Worm (Caenorhabditis elegans) whole organism, L3 larva: ENCODE measurements around the gene F32D8.12.

Experiments
- R02D3.7 ChIP-seq: fragments of 150-350 bp; optimal IDR thresholded peaks from 2 replicates; lab custom pipeline; 2014; ENCODE audit warnings: missing biosample characterization, missing genetic modification characterization
- ZK546.5 ChIP-seq: sonication (generic microtip); optimal IDR thresholded peaks from 2 replicates; lab custom pipeline; 2017; ENCODE audit warnings: missing biosample characterization, missing genetic modification characterization
- aly-2 ChIP-seq: fragments of 150-350 bp; optimal IDR thresholded peaks from 2 replicates; lab custom pipeline; 2014; ENCODE audit warnings: missing biosample characterization, missing genetic modification characterization
- ceh-16 ChIP-seq: sonication (generic microtip); optimal IDR thresholded peaks from 2 replicates; lab custom pipeline; 2017; ENCODE audit warnings: missing biosample characterization, missing genetic modification characterization
- ceh-28 ChIP-seq: fragments of 150-350 bp; optimal IDR thresholded peaks from 2 replicates; lab custom pipeline; 2014; ENCODE audit warnings: missing biosample characterization, missing genetic modification reagents, missing genetic modification characterization
- ceh-82 ChIP-seq: fragments of 150-350 bp; optimal IDR thresholded peaks from 2 replicates; lab custom pipeline; 2014; ENCODE audit warnings: missing biosample characterization, missing genetic modification characterization
- ceh-9 ChIP-seq: sonication (generic microtip); optimal IDR thresholded peaks from 2 replicates; lab custom pipeline; 2018; ENCODE audit warnings: missing biosample characterization, missing genetic modification characterization
- daf-12 ChIP-seq: fragments of 150-350 bp; optimal IDR thresholded peaks from 2 replicates; lab custom pipeline; 2014; ENCODE audit warnings: missing biosample characterization, missing genetic modification reagents, missing genetic modification characterization
- egl-5 ChIP-seq: fragments of 150-350 bp; optimal IDR thresholded peaks from 2 replicates; lab custom pipeline; 2017; ENCODE audit warnings: missing biosample characterization, missing genetic modification reagents, missing genetic modification characterization, inconsistent platforms
- elt-1 ChIP-seq: fragments of 150-350 bp; optimal IDR thresholded peaks from 2 replicates; lab custom pipeline; 2014; ENCODE audit warnings: missing biosample characterization, missing genetic modification characterization
- elt-2 ChIP-seq: sonication (generic microtip); optimal IDR thresholded peaks from 2 replicates; lab custom pipeline; 2016; ENCODE audit warnings: missing genetic modification reagents, mild to moderate bottlenecking, missing genetic modification characterization, missing compliant biosample characterization
- elt-3 ChIP-seq, 3 experiments: fragments of 150-350 bp in 1 of 3; sonication (generic microtip) in 2 of 3; optimal IDR thresholded peaks; 2 replicates in 2 of 3; 4 replicates in 1 of 3; lab custom pipeline; 2014 to 2017; ENCODE audit warnings: missing biosample characterization in 3 of 3, missing genetic modification characterization in 3 of 3
- fkh-10 ChIP-seq: sonication (generic microtip); optimal IDR thresholded peaks from 2 replicates; lab custom pipeline; 2017; ENCODE audit warnings: missing biosample characterization, missing genetic modification reagents, missing genetic modification characterization
- fkh-2 ChIP-seq: fragments of 150-350 bp; optimal IDR thresholded peaks from 2 replicates; lab custom pipeline; 2014; ENCODE audit warnings: missing biosample characterization, missing genetic modification reagents, missing genetic modification characterization
- fos-1 ChIP-seq: fragments of 150-350 bp; optimal IDR thresholded peaks from 2 replicates; lab custom pipeline; 2014; ENCODE audit warnings: missing biosample characterization, missing genetic modification characterization
- hmg-11 ChIP-seq: sonication (generic microtip); optimal IDR thresholded peaks from 2 replicates; lab custom pipeline; 2016; ENCODE audit warnings: missing genetic modification characterization, missing compliant biosample characterization
- jun-1 ChIP-seq: fragments of 150-350 bp; optimal IDR thresholded peaks from 2 replicates; lab custom pipeline; 2014; ENCODE audit warnings: missing biosample characterization, missing genetic modification reagents, missing genetic modification characterization
- lin-39 ChIP-seq: fragments of 150-350 bp; optimal IDR thresholded peaks from 2 replicates; lab custom pipeline; 2018; ENCODE audit warnings: missing biosample characterization, missing genetic modification reagents, missing genetic modification characterization
- mdl-1 ChIP-seq: fragments of 150-350 bp; optimal IDR thresholded peaks from 2 replicates; lab custom pipeline; 2014; ENCODE audit warnings: missing biosample characterization, missing genetic modification characterization
- mml-1 ChIP-seq: fragments of 150-350 bp; sonication (generic microtip); optimal IDR thresholded peaks from 3 replicates; lab custom pipeline; 2014; ENCODE audit warnings: missing biosample characterization, missing genetic modification characterization
- nfya-1 ChIP-seq: sonication (generic microtip); optimal IDR thresholded peaks from 2 replicates; lab custom pipeline; 2017; ENCODE audit warnings: missing genetic modification characterization, mild to moderate bottlenecking, missing compliant biosample characterization, antibody characterized with exemption, moderate library complexity; ENCODE audit not compliant: insufficient read depth
- nhr-12 ChIP-seq: fragments of 150-350 bp; optimal IDR thresholded peaks from 2 replicates; lab custom pipeline; 2014; ENCODE audit warnings: missing biosample characterization, missing genetic modification characterization
- nhr-23 ChIP-seq: fragments of 150-350 bp; optimal IDR thresholded peaks from 2 replicates; lab custom pipeline; 2014; ENCODE audit warnings: missing biosample characterization, missing genetic modification reagents, missing genetic modification characterization
- nhr-25 ChIP-seq: sonication (generic microtip); optimal IDR thresholded peaks from 2 replicates; lab custom pipeline; 2017; ENCODE audit warnings: missing biosample characterization, missing genetic modification characterization
- nhr-43 ChIP-seq: sonication (generic microtip); optimal IDR thresholded peaks from 2 replicates; lab custom pipeline; 2016; ENCODE audit warnings: mild to moderate bottlenecking, missing genetic modification characterization, missing compliant biosample characterization; ENCODE audit not compliant: poor library complexity, severe bottlenecking
- nhr-76 ChIP-seq: fragments of 150-350 bp; sonication (generic microtip); optimal IDR thresholded peaks from 5 replicates; lab custom pipeline; 2014; ENCODE audit warnings: missing biosample characterization, missing genetic modification characterization
- nhr-77 ChIP-seq: fragments of 150-350 bp; optimal IDR thresholded peaks from 2 replicates; lab custom pipeline; 2014; ENCODE audit warnings: missing biosample characterization, missing genetic modification characterization
- pqm-1 ChIP-seq: fragments of 150-350 bp; optimal IDR thresholded peaks from 2 replicates; lab custom pipeline; 2017; ENCODE audit warnings: missing biosample characterization, missing genetic modification characterization, inconsistent platforms
- sea-2 ChIP-seq: fragments of 150-350 bp; sonication (generic microtip); optimal IDR thresholded peaks from 4 replicates; lab custom pipeline; 2014; ENCODE audit warnings: missing biosample characterization, missing genetic modification reagents, missing genetic modification characterization
- snpc-4 ChIP-seq: fragments of 150-350 bp; optimal IDR thresholded peaks from 2 replicates; lab custom pipeline; 2014; ENCODE audit warnings: missing biosample characterization, missing genetic modification characterization
- unc-39 ChIP-seq: sonication (generic microtip); optimal IDR thresholded peaks from 4 replicates; lab custom pipeline; 2017; ENCODE audit warnings: missing biosample characterization, missing genetic modification characterization
- unc-62 ChIP-seq: fragments of 150-350 bp; sonication (generic microtip); optimal IDR thresholded peaks from 4 replicates; lab custom pipeline; 2014; ENCODE audit warnings: missing biosample characterization, missing genetic modification reagents, missing genetic modification characterization
- zag-1 ChIP-seq: fragments of 150-350 bp; optimal IDR thresholded peaks from 2 replicates; lab custom pipeline; 2014; ENCODE audit warnings: missing biosample characterization, missing genetic modification characterization
- ztf-11 ChIP-seq: fragments of 150-350 bp; optimal IDR thresholded peaks from 2 replicates; lab custom pipeline; 2014; ENCODE audit warnings: missing biosample characterization, missing genetic modification characterization
- ztf-4 ChIP-seq: fragments of 150-350 bp; optimal IDR thresholded peaks from 2 replicates; lab custom pipeline; 2014; ENCODE audit warnings: missing biosample characterization, missing genetic modification characterization

F32D8.12 gene

DNA sequence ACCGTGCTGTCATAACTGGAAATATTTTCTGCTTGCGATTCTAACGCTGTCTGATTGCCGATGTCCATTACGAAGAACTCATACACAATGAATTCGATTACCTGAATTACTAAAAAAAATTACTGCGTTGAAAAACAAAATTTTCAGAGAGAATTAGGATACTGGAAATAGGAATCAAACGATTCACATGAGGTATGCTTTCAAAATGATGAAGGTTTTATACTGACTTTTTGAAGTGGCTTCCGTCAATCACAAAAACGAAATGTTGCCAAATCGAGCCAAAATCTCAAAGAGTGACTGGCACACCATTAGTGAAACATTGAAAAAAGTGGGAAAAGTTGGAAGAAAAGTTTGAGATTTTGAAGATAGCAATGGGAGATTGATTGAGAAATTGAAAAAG, 18.2 kb upstream of the F32D8.12 start, which contains the start of gene zzz-1:
Gene zzz-1 (minus strand): TSS at position 101 of the 400 bp plus-strand sequence.
- TF ChIP-seq elt-1 (tag; lab: Kevin White, UChicago), result peak; percentile 86
- no peak for TF ChIP-seq snpc-4 (tag; lab: Kevin White, UChicago)
- no peak for TF ChIP-seq ceh-16 (tag; lab: Kevin White, UChicago)
- TF ChIP-seq elt-2 (tag; lab: Kevin White, UChicago), result no peak

DNA sequence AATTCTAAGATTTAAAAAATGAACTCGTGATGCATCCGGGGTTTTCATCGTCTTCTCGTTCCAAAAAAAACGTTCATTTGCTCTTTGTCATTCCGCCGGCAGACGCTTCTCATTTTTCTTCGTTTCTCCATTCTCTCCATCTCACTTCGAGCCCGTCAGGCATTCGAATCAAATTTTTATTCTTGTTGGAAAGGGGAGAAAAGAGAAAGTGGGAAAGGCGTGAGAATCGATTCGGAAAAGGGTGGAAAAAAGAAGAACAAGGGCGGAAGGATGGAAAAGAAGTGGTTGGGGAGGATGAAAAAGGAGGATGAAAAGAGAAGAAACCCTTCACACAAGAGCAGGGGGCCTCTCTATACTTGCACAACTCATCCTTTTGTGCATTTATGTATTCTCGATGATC, 14.0 kb upstream of the F32D8.12 start:
- TF ChIP-seq hmg-11 (peak; percentile 48), lin-39 (tag; lab: Kevin White, UChicago) (peak; percentile 52), mdl-1 (no peak), unc-39 (tag; lab: Kevin White, UChicago) (no peak), ceh-9 (tag; lab: Kevin White, UChicago) (no peak), nfya-1 (tag; lab: Kevin White, UChicago) (peak; percentile 39), fkh-10 (GFP tag; lab: Kevin White, UChicago) (peak; percentile 52), nhr-76 (tag; lab: Kevin White, UChicago) (no peak)

DNA sequence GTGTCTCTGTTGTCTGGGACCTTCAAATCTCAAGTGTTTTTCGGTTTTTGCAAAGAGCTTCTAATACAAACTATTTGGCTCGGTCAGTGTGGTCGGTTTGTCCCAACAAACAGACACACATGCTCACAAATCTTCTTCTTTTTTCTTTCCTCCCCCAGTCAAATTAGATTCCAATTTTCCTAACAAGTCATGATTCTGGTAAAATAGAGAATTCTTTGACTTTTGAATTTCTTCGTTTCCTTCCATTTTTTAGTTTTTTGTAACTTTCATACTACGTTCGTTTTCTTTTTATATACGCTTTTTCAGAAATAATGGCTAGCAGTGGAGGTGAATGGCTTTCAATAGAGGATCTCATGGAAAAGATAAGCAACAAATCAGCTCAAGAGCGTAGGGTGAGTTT, 12.9 kb upstream of the F32D8.12 start, which contains the start of gene F32D8.15:
Gene F32D8.15 (plus strand): TSS at position 301 of the 400 bp plus-strand sequence.
- TF ChIP-seq ztf-11 (tag; lab: Kevin White, UChicago) (no peak), jun-1 (no peak)
- TF ChIP-seq, all 47 proteins: peak for 0

DNA sequence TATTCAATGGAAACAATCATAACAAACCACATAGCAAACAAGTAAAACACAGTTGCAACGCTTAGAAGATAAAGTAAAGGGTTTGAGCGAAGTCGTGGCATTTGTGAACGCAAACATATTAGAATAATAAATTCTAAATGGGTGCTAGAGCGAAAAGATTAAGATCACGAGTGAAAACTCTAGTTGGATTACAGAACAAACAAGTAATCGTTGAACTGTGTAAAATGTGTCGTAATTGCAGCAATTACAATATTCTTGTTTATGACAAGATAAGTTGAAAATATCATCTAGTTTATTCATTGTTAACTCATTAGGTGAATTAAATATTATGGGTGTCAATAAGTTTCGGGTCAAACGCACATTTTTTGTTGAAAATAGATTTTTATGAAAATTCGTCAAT, 11.9 kb upstream of the F32D8.12 start, which contains the start of gene F32D8.8:
Gene F32D8.8 (minus strand): TSS at position 101 of the 400 bp plus-strand sequence.
- TF ChIP-seq ceh-16 (tag; lab: Kevin White, UChicago) (no peak), nfya-1 (tag; lab: Kevin White, UChicago) (no peak)
- TF ChIP-seq, all 47 proteins: peak for 0

DNA sequence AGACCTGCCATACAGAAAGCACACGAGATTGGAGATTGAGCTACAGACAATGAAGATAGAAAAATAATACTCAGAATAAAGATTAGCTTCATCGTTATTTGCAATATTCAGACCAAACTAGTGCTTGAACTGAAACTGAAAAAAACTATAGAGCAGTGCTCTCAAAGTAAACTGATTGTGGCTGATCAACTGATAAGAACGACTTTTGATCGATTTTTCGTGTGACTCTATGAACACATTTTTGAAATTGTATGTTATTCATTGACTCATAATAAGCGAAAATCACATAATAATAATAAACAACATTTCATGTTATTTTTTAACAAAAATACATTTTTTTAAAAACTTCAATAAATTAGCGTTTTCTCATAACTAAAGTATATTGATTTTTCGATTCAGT, 10.3 kb upstream of the F32D8.12 start, which contains the start of gene spp-16:
Gene spp-16 (minus strand): TSS at position 179 of the 400 bp plus-strand sequence.
- TF ChIP-seq mdl-1 (no peak), nhr-43 (tag; lab: Kevin White, UChicago) (no peak), R02D3.7 (tag; lab: Kevin White, UChicago) (no peak), elt-2 (tag; lab: Kevin White, UChicago) (peak; percentile 56), pqm-1 (tag; lab: Kevin White, UChicago) (peak; percentile 25)
- TF ChIP-seq, all 47 proteins: peak for 2

DNA sequence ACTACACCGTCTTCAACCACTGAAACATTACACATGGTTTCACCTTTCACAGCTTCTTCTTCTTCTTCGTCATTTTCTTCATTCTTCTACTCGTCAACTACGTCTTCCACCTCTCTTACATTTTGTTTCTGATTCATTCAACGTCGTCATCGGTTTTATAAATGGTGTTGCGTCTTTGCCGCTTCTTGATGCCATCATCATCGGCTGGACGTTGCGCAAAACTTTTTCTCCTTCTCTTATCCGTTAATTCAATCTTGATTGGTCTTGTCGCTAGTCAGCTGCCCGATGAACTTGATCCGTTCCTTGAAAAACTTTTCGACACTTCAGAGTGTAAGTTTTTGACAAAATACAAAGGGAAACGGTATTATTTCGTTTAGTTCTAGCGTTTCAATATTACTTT, 7.8 kb upstream of the F32D8.12 start:
- no peak for TF ChIP-seq fkh-2 (tag; lab: Kevin White, UChicago)
- peak; percentile 29 for TF ChIP-seq elt-1 (tag; lab: Kevin White, UChicago)
- TF ChIP-seq nhr-25 (tag; lab: Kevin White, UChicago), result peak; percentile 54

DNA sequence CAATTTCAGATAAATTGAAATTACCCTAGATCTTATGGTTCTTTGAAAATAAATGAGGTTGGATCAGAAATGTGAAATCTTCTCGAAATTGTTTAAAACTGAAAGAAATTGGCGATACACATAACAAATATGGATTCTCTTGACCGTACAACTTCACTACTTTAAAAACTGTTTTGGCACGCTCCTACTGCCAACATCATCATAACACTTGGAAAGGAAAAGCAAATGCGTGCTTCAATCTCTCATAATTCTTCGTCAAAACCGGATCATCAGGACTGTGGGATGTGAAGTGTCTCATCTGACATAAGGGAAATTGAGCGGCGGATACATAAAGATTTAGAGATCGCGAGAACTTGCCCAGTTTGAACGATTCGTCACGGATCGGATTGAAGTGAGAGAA, 7.3 kb upstream of the F32D8.12 start, which contains the start of gene F32D8.7:
Gene F32D8.7 (plus strand): TSS at position 329 of the 400 bp plus-strand sequence.
- no peak for TF ChIP-seq ceh-82 (tag; lab: Kevin White, UChicago)
- TF ChIP-seq nhr-43 (tag; lab: Kevin White, UChicago), result no peak
- TF ChIP-seq elt-1 (tag; lab: Kevin White, UChicago), result no peak
- TF ChIP-seq nhr-23 (tag; lab: Kevin White, UChicago), result peak; percentile 1

DNA sequence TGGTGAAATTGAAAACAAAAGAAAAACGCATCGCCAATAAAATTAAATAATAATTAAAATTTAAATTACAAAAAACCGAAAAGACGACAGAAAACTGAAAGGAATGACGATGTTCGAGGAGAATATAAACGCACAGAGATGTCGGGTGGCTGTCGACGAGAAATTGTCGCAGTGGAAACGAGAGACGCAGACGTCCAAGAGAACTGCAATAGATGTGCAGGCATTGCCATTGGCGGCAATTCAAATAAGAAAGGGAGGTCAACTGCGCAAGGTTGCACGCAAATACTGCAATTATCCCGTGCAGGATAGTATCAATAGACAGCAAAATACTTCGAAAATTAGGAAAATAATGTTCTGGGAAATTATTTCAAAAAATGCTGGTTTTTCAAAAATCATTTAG, 6.3 kb upstream of the F32D8.12 start:
- TF ChIP-seq fos-1 (tag; lab: Kevin White, UChicago), result peak; percentile 85
- TF ChIP-seq ZK546.5 (tag; lab: Kevin White, UChicago), result peak; percentile 100
- TF ChIP-seq daf-12 (tag; lab: Kevin White, UChicago), result peak; percentile 65
- TF ChIP-seq lin-39 (tag; lab: Kevin White, UChicago), result peak; percentile 98
- TF ChIP-seq zag-1 (tag; lab: Kevin White, UChicago), result peak; percentile 89
- no peak for TF ChIP-seq mml-1
- TF ChIP-seq elt-3 (tag; optimal IDR thresholded peaks at IDR 0.05; lab: Kevin White, UChicago), result peak; percentile 67 to 96 (median 72)
- peak; percentile 53 for TF ChIP-seq sea-2 (GFP tag; lab: Kevin White, UChicago)
- peak; percentile 95 for TF ChIP-seq nhr-77 (tag; lab: Kevin White, UChicago)
- no peak for TF ChIP-seq nhr-12
- TF ChIP-seq ztf-11 (tag; lab: Kevin White, UChicago), result no peak
- TF ChIP-seq egl-5 (tag; lab: Kevin White, UChicago), result peak; percentile 97
- TF ChIP-seq ceh-28, result peak; percentile 95
- peak; percentile 79 for TF ChIP-seq aly-2
- TF ChIP-seq nhr-23 (tag; lab: Kevin White, UChicago), result peak; percentile 100
- peak; percentile 95 for TF ChIP-seq hmg-11
- peak; percentile 96 for TF ChIP-seq snpc-4 (tag; lab: Kevin White, UChicago)
- TF ChIP-seq fkh-10 (GFP tag; lab: Kevin White, UChicago), result peak; percentile 91
- TF ChIP-seq elt-2 (tag; lab: Kevin White, UChicago), result peak; percentile 93
- TF ChIP-seq ztf-4 (tag; lab: Kevin White, UChicago), result peak; percentile 90
- TF ChIP-seq nfya-1 (tag; lab: Kevin White, UChicago), result peak; percentile 98
- peak; percentile 91 for TF ChIP-seq unc-62 (GFP tag; lab: Kevin White, UChicago)
- peak; percentile 69 for TF ChIP-seq mdl-1
